Worm (Caenorhabditis elegans) whole organism, early embryonic: ENCODE results near the gene bath-19.
"Not testable (repeated sequence)": the region's sequence is repeated elsewhere in the genome, so short reads cannot be mapped to it uniquely, and the experiment has no call there.

Experiments used
- B0310.2 ChIP-seq: sonication (generic microtip); optimal IDR thresholded peaks from 2 replicates; lab custom pipeline; 2016; ENCODE audit warnings: mild to moderate bottlenecking, missing genetic modification characterization, missing compliant biosample characterization
- F13C5.2 ChIP-seq: sonication (generic microtip); optimal IDR thresholded peaks from 2 replicates; lab custom pipeline; 2017; ENCODE audit warnings: mild to moderate bottlenecking, missing genetic modification characterization, inconsistent platforms, missing compliant biosample characterization
- aly-1 ChIP-seq: sonication (generic microtip); optimal IDR thresholded peaks from 2 replicates; lab custom pipeline; 2016; ENCODE audit warnings: missing genetic modification characterization, missing compliant biosample characterization
- ama-1 ChIP-seq: fragments of 150-350 bp; optimal IDR thresholded peaks from 2 replicates; lab custom pipeline; 2014
- ceh-13 ChIP-seq: fragments of 200-800 bp; sonication (Bioruptor generic); optimal IDR thresholded peaks from 2 replicates; lab custom pipeline; 2018; ENCODE audit warnings: mild to moderate bottlenecking, missing genetic modification characterization, missing compliant biosample characterization
- ceh-36 ChIP-seq: sonication (generic microtip); optimal IDR thresholded peaks from 2 replicates; lab custom pipeline; 2016; ENCODE audit warnings: missing genetic modification characterization, inconsistent platforms, missing compliant biosample characterization
- ets-7 ChIP-seq: sonication (generic microtip); optimal IDR thresholded peaks from 2 replicates; lab custom pipeline; 2016; ENCODE audit warnings: missing genotype, missing genetic modification characterization, missing compliant biosample characterization
- flt-1 ChIP-seq: fragments of 200-800 bp; sonication (Bioruptor generic); IDR thresholded peaks from 2 replicates; pipeline ENCODE4 v1.3.6; 2022; ENCODE audit warnings: missing genetic modification characterization, missing compliant biosample characterization
- hmbx-1 ChIP-seq: sonication (generic microtip); optimal IDR thresholded peaks from 2 replicates; lab custom pipeline; 2016; ENCODE audit warnings: mild to moderate bottlenecking, missing genetic modification characterization, missing compliant biosample characterization
- hmg-4 ChIP-seq: fragments of 200-800 bp; sonication (Bioruptor generic); optimal IDR thresholded peaks from 2 replicates; lab custom pipeline; 2018; ENCODE audit warnings: mild to moderate bottlenecking, missing genetic modification characterization, missing compliant biosample characterization
- hnd-1 ChIP-seq: sonication (generic microtip); optimal IDR thresholded peaks from 2 replicates; lab custom pipeline; 2016; ENCODE audit warnings: missing genetic modification characterization, missing compliant biosample characterization
- pes-1 ChIP-seq: fragments of 200-800 bp; sonication (Bioruptor generic); IDR thresholded peaks from 2 replicates; pipeline ENCODE4 v1.3.6; 2022; ENCODE audit warnings: missing genetic modification reagents, missing genetic modification characterization, missing compliant biosample characterization
- scrt-1 ChIP-seq: fragments of 200-800 bp; sonication (Bioruptor generic); IDR thresholded peaks from 2 replicates; pipeline ENCODE4 v1.3.6; 2022; ENCODE audit warnings: missing genetic modification characterization, missing compliant biosample characterization
- sea-1 ChIP-seq: fragments of 200-800 bp; sonication (Bioruptor generic); conservative IDR thresholded peaks from 2 replicates; pipeline ENCODE4 v1.3.6; 2022; ENCODE audit warnings: missing genetic modification characterization, missing compliant biosample characterization
- tbx-11 ChIP-seq: fragments of 200-800 bp; sonication (Bioruptor generic); IDR thresholded peaks from 2 replicates; pipeline ENCODE4 v1.3.6; 2022; ENCODE audit warnings: missing genetic modification characterization, missing compliant biosample characterization
- tbx-37 ChIP-seq: fragments of 200-800 bp; sonication (Bioruptor generic); conservative IDR thresholded peaks from 2 replicates; pipeline ENCODE4 v1.3.6; 2022; ENCODE audit warnings: missing genetic modification reagents, missing genetic modification characterization, missing compliant biosample characterization
- tra-4 ChIP-seq: sonication (generic microtip); optimal IDR thresholded peaks from 2 replicates; lab custom pipeline; 2017; ENCODE audit warnings: missing genetic modification characterization, missing compliant biosample characterization

The bath-19 gene

DNA sequence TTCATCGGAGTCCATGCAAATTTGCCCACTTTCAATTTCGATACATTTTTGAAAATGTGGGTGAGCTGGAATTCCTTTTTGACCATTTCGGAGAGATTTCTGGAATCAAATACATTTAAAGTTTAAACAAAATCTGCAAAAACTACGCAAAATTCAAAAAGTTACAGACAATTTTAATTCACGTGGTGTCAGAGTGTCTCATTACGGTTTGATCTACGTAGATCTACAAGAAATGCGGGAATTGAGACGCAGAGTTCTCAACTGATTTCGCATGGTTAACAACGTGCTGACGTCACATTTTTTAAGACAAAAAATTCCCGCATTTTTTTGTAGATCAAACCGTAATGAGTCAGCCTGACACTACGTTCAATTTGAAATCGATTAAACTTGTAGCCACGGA lies 12.7 kb downstream of the bath-19 start, which contains the start of gene bath-21:
Gene bath-21, minus strand, starts transcription at position 101 of the 400 bp plus-strand sequence.
- TF ChIP-seq ama-1 (lab: Kevin White, UChicago) (no peak), hmg-4 (GFP tag; lab: Kevin White, UChicago) (no peak), ets-7 (tag; lab: Kevin White, UChicago) (no peak), hmbx-1 (tag; lab: Kevin White, UChicago) (no peak), ceh-13 (GFP tag; lab: Kevin White, UChicago) (no peak), F13C5.2 (tag; lab: Kevin White, UChicago) (no peak), sea-1 (GFP tag; lab: Robert Waterston, UW) (no peak), tbx-37 (GFP tag; lab: Robert Waterston, UW) (no peak), ceh-36 (no peak), aly-1 (tag; lab: Kevin White, UChicago) (no peak), pes-1 (no peak), flt-1 (GFP tag; lab: Robert Waterston, UW) (no peak), B0310.2 (no peak), tra-4 (tag; lab: Kevin White, UChicago) (no peak), hnd-1 (tag; lab: Kevin White, UChicago) (no peak), scrt-1 (GFP tag; lab: Robert Waterston, UW) (no peak)

DNA sequence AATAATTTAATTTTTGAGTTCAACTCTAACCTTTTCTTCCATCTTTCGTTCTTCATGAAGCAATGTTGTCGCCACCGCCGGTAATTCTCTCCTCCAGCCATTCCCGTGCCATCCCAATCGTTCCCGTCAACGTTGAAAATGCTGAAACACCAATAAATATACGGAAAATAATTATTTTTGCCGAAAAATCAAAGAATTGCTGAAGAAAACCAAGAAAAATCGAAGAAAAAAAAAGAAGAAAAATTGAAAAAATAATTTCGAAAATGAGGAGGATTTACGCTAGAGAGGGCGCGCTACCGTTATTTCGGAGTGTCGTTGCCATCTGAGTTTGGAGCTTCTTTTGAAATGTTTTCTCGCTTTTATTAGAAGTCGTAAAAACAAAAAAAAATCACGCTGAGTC lies 15.7 kb downstream of the bath-19 start, which contains the start of gene cya-2:
Gene cya-2, minus strand, starts transcription at position 101 of the 400 bp plus-strand sequence.
- not testable (repeated sequence) for TF ChIP-seq B0310.2; sea-1 (GFP tag; lab: Robert Waterston, UW); tbx-11 (GFP tag; lab: Robert Waterston, UW)

DNA sequence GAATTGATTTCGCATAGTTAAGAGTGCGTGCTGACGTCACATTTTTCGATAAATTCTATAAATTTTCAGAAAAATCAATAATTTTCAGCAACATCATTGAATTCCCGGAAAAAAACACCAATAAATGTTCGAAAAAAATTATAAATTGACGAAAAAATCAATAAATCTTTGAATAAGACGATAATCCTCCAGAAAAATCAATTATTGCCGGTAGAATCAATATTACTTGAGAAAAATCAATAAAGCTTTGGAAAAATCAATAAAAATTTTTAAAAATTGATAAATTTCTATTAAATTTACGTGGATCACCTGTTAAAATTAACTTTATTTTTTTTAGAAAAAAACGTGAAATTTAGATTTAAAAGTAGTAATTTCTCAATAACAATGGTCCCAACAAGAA lies 25.3 kb downstream of the bath-19 start:
- TF ChIP-seq aly-1 (tag; lab: Kevin White, UChicago) (no peak), F13C5.2 (tag; lab: Kevin White, UChicago) (no peak), hmbx-1 (tag; lab: Kevin White, UChicago) (no peak), ama-1 (lab: Kevin White, UChicago) (no peak), sea-1 (GFP tag; lab: Robert Waterston, UW) (no peak), tbx-11 (GFP tag; lab: Robert Waterston, UW) (no peak), scrt-1 (GFP tag; lab: Robert Waterston, UW) (no peak), hmg-4 (GFP tag; lab: Kevin White, UChicago) (no peak), ceh-13 (GFP tag; lab: Kevin White, UChicago) (no peak), tbx-37 (GFP tag; lab: Robert Waterston, UW) (no peak), B0310.2 (no peak), ceh-36 (no peak)

DNA sequence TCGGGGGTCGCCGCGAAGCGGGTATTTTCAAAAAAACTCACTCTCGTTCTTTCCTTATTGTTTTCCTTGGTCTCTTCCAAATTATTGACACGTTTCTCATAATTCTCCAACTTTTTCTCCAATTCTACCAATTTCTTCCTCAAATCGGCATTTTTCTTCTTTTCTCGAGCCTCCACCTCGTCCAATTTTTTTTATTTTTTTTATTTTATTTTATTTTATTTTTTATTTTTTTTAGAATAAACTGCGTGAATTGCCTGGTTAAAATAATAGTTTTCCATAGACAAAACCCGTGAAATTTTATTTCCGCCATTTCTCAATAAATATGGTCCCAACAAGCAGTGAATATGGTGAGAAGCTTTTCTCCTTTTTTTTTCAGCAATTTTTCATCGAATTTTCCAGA lies 26.5 kb downstream of the bath-19 start, which contains the start of gene F59H6.15:
Gene F59H6.15, plus strand, starts transcription at position 301 of the 400 bp plus-strand sequence.
- no peak for TF ChIP-seq hmg-4 (GFP tag; lab: Kevin White, UChicago)
- TF ChIP-seq hmbx-1 (tag; lab: Kevin White, UChicago): no peak
- TF ChIP-seq tbx-37 (GFP tag; lab: Robert Waterston, UW): no peak
- no peak for TF ChIP-seq aly-1 (tag; lab: Kevin White, UChicago)
- TF ChIP-seq tbx-11 (GFP tag; lab: Robert Waterston, UW): no peak

DNA sequence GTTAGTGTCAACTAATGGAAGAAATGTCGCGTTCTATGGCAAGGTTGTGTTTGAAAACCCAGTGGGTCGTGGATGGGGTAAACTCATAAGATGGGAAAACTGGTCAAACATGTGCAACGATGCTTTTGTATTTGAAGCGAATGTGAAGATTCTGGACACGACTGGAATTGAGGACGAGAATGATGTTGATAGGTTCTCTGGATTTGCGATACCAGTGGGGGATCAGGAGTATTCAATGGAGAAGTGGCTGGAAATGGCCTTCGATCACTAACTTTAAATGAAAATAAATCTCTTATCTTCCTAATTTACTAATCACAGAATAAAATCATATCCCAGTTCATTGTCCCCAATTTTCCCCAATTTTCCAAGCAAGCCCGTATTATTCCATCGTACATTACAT lies 28.0 kb downstream of the bath-19 start:
- TF ChIP-seq pes-1 (no peak), ceh-36 (no peak), tra-4 (tag; lab: Kevin White, UChicago) (no peak), ama-1 (lab: Kevin White, UChicago) (no peak), sea-1 (GFP tag; lab: Robert Waterston, UW) (no peak), aly-1 (tag; lab: Kevin White, UChicago) (no peak)

DNA sequence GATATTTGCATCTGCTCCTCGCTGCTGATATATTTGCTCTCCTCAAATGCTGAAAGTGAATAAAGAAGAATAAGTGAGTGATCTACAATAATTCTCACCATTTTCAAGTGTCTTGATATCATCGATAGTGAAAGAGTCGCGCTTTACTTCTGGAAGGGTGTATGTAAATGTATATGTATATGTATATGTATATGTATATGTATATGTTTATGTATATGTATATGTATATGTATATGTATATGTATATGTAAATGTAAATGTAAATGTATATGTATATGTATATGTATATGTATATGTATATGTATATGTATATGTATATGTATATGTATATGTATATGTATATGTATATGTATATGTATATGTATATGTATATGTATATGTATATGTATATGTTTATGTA lies 38.5 kb downstream of the bath-19 start, which contains the start of gene ceh-84:
Gene ceh-84, minus strand, starts transcription at position 101 of the 400 bp plus-strand sequence.
- not testable (repeated sequence) for TF ChIP-seq hmbx-1 (tag; lab: Kevin White, UChicago); tbx-11 (GFP tag; lab: Robert Waterston, UW); ets-7 (tag; lab: Kevin White, UChicago)

DNA sequence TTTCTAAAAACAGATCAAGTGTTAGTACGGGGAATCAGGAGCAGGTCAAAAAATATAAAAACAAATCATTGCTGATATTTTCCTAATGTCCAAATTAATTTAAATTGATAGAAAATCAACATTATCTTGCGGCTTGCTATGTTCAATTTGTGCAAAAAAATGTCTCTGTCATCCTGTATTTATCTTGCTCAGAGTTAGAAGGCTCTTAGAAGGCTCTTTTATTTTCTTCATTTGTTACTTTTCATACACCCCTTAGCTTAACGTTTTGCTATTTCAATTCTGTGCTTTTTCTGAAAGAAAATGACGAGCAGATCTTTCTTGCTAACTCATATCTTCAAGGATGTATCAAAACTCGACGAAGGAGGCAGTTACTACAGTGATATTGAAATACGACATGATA lies 40.6 kb downstream of the bath-19 start, which contains the start of gene math-19:
Gene math-19, plus strand, starts transcription at position 301 of the 400 bp plus-strand sequence.
- TF ChIP-seq tbx-37 (GFP tag; lab: Robert Waterston, UW); hnd-1 (tag; lab: Kevin White, UChicago); F13C5.2 (tag; lab: Kevin White, UChicago): not testable (repeated sequence)

DNA sequence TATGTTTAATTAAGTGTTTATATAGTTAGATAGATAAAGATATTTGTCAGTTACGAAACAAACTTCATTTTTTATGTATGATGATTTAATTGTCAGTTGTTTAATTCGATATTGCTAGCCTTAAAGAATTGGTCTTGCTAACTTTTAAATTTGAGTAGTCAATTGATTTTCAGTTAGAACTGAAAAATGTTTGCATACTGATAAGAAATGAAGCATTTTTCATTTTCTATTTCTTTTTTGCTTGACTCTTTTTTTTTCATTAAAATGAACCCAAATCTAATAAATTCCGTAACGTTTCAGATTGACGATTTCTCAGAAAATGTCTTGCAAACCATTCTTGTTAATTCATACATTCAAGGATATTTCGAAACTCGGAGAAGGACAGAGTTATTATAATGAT lies 43.0 kb downstream of the bath-19 start, which contains the start of gene math-20:
Gene math-20, plus strand, starts transcription at position 301 of the 400 bp plus-strand sequence.
- TF ChIP-seq ceh-36: no peak
- TF ChIP-seq hnd-1 (tag; lab: Kevin White, UChicago): no peak
- no peak for TF ChIP-seq tra-4 (tag; lab: Kevin White, UChicago)
- TF ChIP-seq hmg-4 (GFP tag; lab: Kevin White, UChicago): no peak
- no peak for TF ChIP-seq ama-1 (lab: Kevin White, UChicago)
- no peak for TF ChIP-seq ets-7 (tag; lab: Kevin White, UChicago)
- TF ChIP-seq pes-1: no peak
- no peak for TF ChIP-seq ceh-13 (GFP tag; lab: Kevin White, UChicago)
- no peak for TF ChIP-seq tbx-11 (GFP tag; lab: Robert Waterston, UW)
- TF ChIP-seq aly-1 (tag; lab: Kevin White, UChicago): no peak
- no peak for TF ChIP-seq tbx-37 (GFP tag; lab: Robert Waterston, UW)
- no peak for TF ChIP-seq hmbx-1 (tag; lab: Kevin White, UChicago)
- no peak for TF ChIP-seq F13C5.2 (tag; lab: Kevin White, UChicago)
- TF ChIP-seq scrt-1 (GFP tag; lab: Robert Waterston, UW): no peak
- no peak for TF ChIP-seq sea-1 (GFP tag; lab: Robert Waterston, UW)
- no peak for TF ChIP-seq flt-1 (GFP tag; lab: Robert Waterston, UW)
- TF ChIP-seq B0310.2: no peak
